Worm (Caenorhabditis elegans) whole organism, L3 larva: ENCODE results near the gene try-13.
A peak's percentile ranks its signal among the peaks of the same experiment; 100 is the strongest.

Experiments used
- ZK546.5 ChIP-seq: sonication (generic microtip); optimal IDR thresholded peaks from 2 replicates; lab custom pipeline; 2017; ENCODE audit warnings: missing biosample characterization, missing genetic modification characterization
- aly-2 ChIP-seq: fragments of 150-350 bp; optimal IDR thresholded peaks from 2 replicates; lab custom pipeline; 2014; ENCODE audit warnings: missing biosample characterization, missing genetic modification characterization
- ama-1 ChIP-seq: fragments of 150-350 bp; optimal IDR thresholded peaks from 2 replicates; lab custom pipeline; 2018
- ceh-16 ChIP-seq: sonication (generic microtip); optimal IDR thresholded peaks from 2 replicates; lab custom pipeline; 2017; ENCODE audit warnings: missing biosample characterization, missing genetic modification characterization
- ceh-9 ChIP-seq: sonication (generic microtip); optimal IDR thresholded peaks from 2 replicates; lab custom pipeline; 2018; ENCODE audit warnings: missing biosample characterization, missing genetic modification characterization
- daf-12 ChIP-seq: fragments of 150-350 bp; optimal IDR thresholded peaks from 2 replicates; lab custom pipeline; 2014; ENCODE audit warnings: missing biosample characterization, missing genetic modification reagents, missing genetic modification characterization
- egl-5 ChIP-seq: fragments of 150-350 bp; optimal IDR thresholded peaks from 2 replicates; lab custom pipeline; 2017; ENCODE audit warnings: missing biosample characterization, missing genetic modification reagents, missing genetic modification characterization, inconsistent platforms
- elt-1 ChIP-seq: fragments of 150-350 bp; optimal IDR thresholded peaks from 2 replicates; lab custom pipeline; 2014; ENCODE audit warnings: missing biosample characterization, missing genetic modification characterization
- elt-2 ChIP-seq: sonication (generic microtip); optimal IDR thresholded peaks from 2 replicates; lab custom pipeline; 2016; ENCODE audit warnings: missing genetic modification reagents, mild to moderate bottlenecking, missing genetic modification characterization, missing compliant biosample characterization
- elt-3 ChIP-seq, 3 experiments: fragments of 150-350 bp in 1 of 3; sonication (generic microtip) in 2 of 3; optimal IDR thresholded peaks; 2 replicates in 2 of 3; 4 replicates in 1 of 3; lab custom pipeline; 2014 to 2017; ENCODE audit warnings: missing biosample characterization in 3 of 3, missing genetic modification characterization in 3 of 3
- fkh-10 ChIP-seq: sonication (generic microtip); optimal IDR thresholded peaks from 2 replicates; lab custom pipeline; 2017; ENCODE audit warnings: missing biosample characterization, missing genetic modification reagents, missing genetic modification characterization
- fkh-2 ChIP-seq: fragments of 150-350 bp; optimal IDR thresholded peaks from 2 replicates; lab custom pipeline; 2014; ENCODE audit warnings: missing biosample characterization, missing genetic modification reagents, missing genetic modification characterization
- fos-1 ChIP-seq: fragments of 150-350 bp; optimal IDR thresholded peaks from 2 replicates; lab custom pipeline; 2014; ENCODE audit warnings: missing biosample characterization, missing genetic modification characterization
- hmg-11 ChIP-seq: sonication (generic microtip); optimal IDR thresholded peaks from 2 replicates; lab custom pipeline; 2016; ENCODE audit warnings: missing genetic modification characterization, missing compliant biosample characterization
- jun-1 ChIP-seq: fragments of 150-350 bp; optimal IDR thresholded peaks from 2 replicates; lab custom pipeline; 2014; ENCODE audit warnings: missing biosample characterization, missing genetic modification reagents, missing genetic modification characterization
- lsy-12 ChIP-seq: sonication (generic microtip); optimal IDR thresholded peaks from 2 replicates; lab custom pipeline; 2016; ENCODE audit warnings: mild to moderate bottlenecking, missing genetic modification characterization, missing compliant biosample characterization
- mdl-1 ChIP-seq: fragments of 150-350 bp; optimal IDR thresholded peaks from 2 replicates; lab custom pipeline; 2014; ENCODE audit warnings: missing biosample characterization, missing genetic modification characterization
- mml-1 ChIP-seq: fragments of 150-350 bp; sonication (generic microtip); optimal IDR thresholded peaks from 3 replicates; lab custom pipeline; 2014; ENCODE audit warnings: missing biosample characterization, missing genetic modification characterization
- nhr-12 ChIP-seq: fragments of 150-350 bp; optimal IDR thresholded peaks from 2 replicates; lab custom pipeline; 2014; ENCODE audit warnings: missing biosample characterization, missing genetic modification characterization
- nhr-23 ChIP-seq: fragments of 150-350 bp; optimal IDR thresholded peaks from 2 replicates; lab custom pipeline; 2014; ENCODE audit warnings: missing biosample characterization, missing genetic modification reagents, missing genetic modification characterization
- nhr-237 ChIP-seq: fragments of 150-350 bp; optimal IDR thresholded peaks from 2 replicates; lab custom pipeline; 2014; ENCODE audit warnings: missing biosample characterization, missing genetic modification characterization
- nhr-25 ChIP-seq: sonication (generic microtip); optimal IDR thresholded peaks from 2 replicates; lab custom pipeline; 2017; ENCODE audit warnings: missing biosample characterization, missing genetic modification characterization
- nhr-28 ChIP-seq: fragments of 150-350 bp; optimal IDR thresholded peaks from 2 replicates; lab custom pipeline; 2014; ENCODE audit warnings: missing biosample characterization, missing genetic modification characterization
- nhr-43 ChIP-seq: sonication (generic microtip); optimal IDR thresholded peaks from 2 replicates; lab custom pipeline; 2016; ENCODE audit warnings: mild to moderate bottlenecking, missing genetic modification characterization, missing compliant biosample characterization; ENCODE audit not compliant: poor library complexity, severe bottlenecking
- nhr-67 ChIP-seq: fragments of 150-350 bp; optimal IDR thresholded peaks from 2 replicates; lab custom pipeline; 2014; ENCODE audit warnings: missing biosample characterization, missing genetic modification characterization
- nhr-76 ChIP-seq: fragments of 150-350 bp; sonication (generic microtip); optimal IDR thresholded peaks from 5 replicates; lab custom pipeline; 2014; ENCODE audit warnings: missing biosample characterization, missing genetic modification characterization
- nhr-77 ChIP-seq: fragments of 150-350 bp; optimal IDR thresholded peaks from 2 replicates; lab custom pipeline; 2014; ENCODE audit warnings: missing biosample characterization, missing genetic modification characterization
- pha-4 ChIP-seq: fragments of 150-350 bp; optimal IDR thresholded peaks from 2 replicates; lab custom pipeline; 2014; ENCODE audit warnings: missing biosample characterization, missing genetic modification reagents, missing genetic modification characterization
- pqm-1 ChIP-seq: fragments of 150-350 bp; optimal IDR thresholded peaks from 2 replicates; lab custom pipeline; 2017; ENCODE audit warnings: missing biosample characterization, missing genetic modification characterization, inconsistent platforms
- sea-2 ChIP-seq: fragments of 150-350 bp; sonication (generic microtip); optimal IDR thresholded peaks from 4 replicates; lab custom pipeline; 2014; ENCODE audit warnings: missing biosample characterization, missing genetic modification reagents, missing genetic modification characterization
- skn-1 ChIP-seq: fragments of 150-350 bp; optimal IDR thresholded peaks from 2 replicates; lab custom pipeline; 2014; ENCODE audit warnings: missing biosample characterization, missing genetic modification characterization
- snpc-4 ChIP-seq: fragments of 150-350 bp; optimal IDR thresholded peaks from 2 replicates; lab custom pipeline; 2014; ENCODE audit warnings: missing biosample characterization, missing genetic modification characterization
- unc-62 ChIP-seq: fragments of 150-350 bp; sonication (generic microtip); optimal IDR thresholded peaks from 4 replicates; lab custom pipeline; 2014; ENCODE audit warnings: missing biosample characterization, missing genetic modification reagents, missing genetic modification characterization
- zag-1 ChIP-seq: fragments of 150-350 bp; optimal IDR thresholded peaks from 2 replicates; lab custom pipeline; 2014; ENCODE audit warnings: missing biosample characterization, missing genetic modification characterization
- ztf-11 ChIP-seq: fragments of 150-350 bp; optimal IDR thresholded peaks from 2 replicates; lab custom pipeline; 2014; ENCODE audit warnings: missing biosample characterization, missing genetic modification characterization

Gene try-13

DNA sequence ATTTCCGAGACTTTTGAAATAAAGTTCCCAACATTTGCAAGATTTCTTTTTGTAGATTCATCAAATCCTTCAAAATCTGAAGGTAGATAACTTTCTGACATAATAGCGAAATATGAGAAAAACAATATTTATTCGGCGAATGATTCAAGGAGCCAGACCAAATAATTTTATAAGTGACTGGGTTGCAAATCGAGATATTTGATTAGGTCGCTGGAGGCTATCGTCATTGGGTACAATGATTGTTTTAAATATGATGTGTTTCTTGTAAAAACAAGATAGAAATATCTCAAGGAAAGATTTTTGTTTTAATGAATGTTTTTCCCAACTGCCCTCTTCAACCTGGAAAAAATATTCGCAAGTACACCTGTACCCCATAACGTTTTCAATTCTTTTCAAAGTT, 11.0 kb upstream of the try-13 start, which contains the start of gene srw-69:
srw-69 (minus strand) TSS at position 101 of the 400 bp plus-strand sequence.
- TF ChIP-seq fkh-2 (tag; lab: Kevin White, UChicago): no peak
- TF ChIP-seq jun-1 (tag; lab: Kevin White, UChicago): no peak
- TF ChIP-seq mml-1: no peak
- no peak for TF ChIP-seq ZK546.5 (tag; lab: Kevin White, UChicago)
- TF ChIP-seq snpc-4 (tag; lab: Kevin White, UChicago): no peak
- TF ChIP-seq elt-1 (tag; lab: Kevin White, UChicago): no peak
- TF ChIP-seq nhr-237 (tag; lab: Kevin White, UChicago): no peak
- no peak for TF ChIP-seq sea-2 (GFP tag; lab: Kevin White, UChicago)
- TF ChIP-seq pqm-1 (tag; lab: Kevin White, UChicago): no peak
- TF ChIP-seq zag-1 (tag; lab: Kevin White, UChicago): no peak
- no peak for TF ChIP-seq fkh-10 (GFP tag; lab: Kevin White, UChicago)
- no peak for TF ChIP-seq hmg-11
- no peak for TF ChIP-seq nhr-28 (tag; lab: Kevin White, UChicago)

DNA sequence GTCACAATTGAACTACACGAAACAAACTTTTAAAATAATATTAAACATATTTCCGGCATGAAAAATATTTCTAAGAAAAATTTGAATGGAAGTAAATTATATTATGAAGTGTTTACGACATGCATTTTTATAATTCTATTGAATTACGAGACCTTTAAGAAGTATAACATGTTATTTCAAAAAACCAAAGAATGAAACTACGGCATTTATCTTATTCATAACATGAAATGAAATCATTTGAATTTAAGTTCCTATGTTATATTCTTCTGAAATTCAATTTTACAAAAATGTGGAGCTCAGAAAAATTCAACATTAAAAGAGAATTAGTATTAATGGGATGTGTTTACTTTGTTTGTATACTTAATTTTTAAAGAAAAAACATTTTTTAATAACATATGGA, 8.9 kb upstream of the try-13 start, which contains the start of gene srw-71:
srw-71 (minus strand) TSS at position 101 of the 400 bp plus-strand sequence.
- TF ChIP-seq nhr-77 (tag; lab: Kevin White, UChicago): no peak
- no peak for TF ChIP-seq ceh-9 (tag; lab: Kevin White, UChicago)
- no peak for TF ChIP-seq ztf-11 (tag; lab: Kevin White, UChicago)
- TF ChIP-seq snpc-4 (tag; lab: Kevin White, UChicago): no peak
- TF ChIP-seq ZK546.5 (tag; lab: Kevin White, UChicago): no peak
- no peak for TF ChIP-seq skn-1 (tag; lab: Kevin White, UChicago)
- no peak for TF ChIP-seq elt-3 (tag; optimal IDR thresholded peaks at IDR 0.05; lab: Kevin White, UChicago)
- no peak for TF ChIP-seq pha-4 (tag; lab: Kevin White, UChicago)
- TF ChIP-seq nhr-12 (tag; lab: Kevin White, UChicago): no peak
- TF ChIP-seq nhr-25: no peak
- no peak for TF ChIP-seq sea-2 (GFP tag; lab: Kevin White, UChicago)
- no peak for TF ChIP-seq mdl-1 (tag; lab: Kevin White, UChicago)
- TF ChIP-seq nhr-43 (tag; lab: Kevin White, UChicago): no peak
- TF ChIP-seq daf-12 (tag; lab: Kevin White, UChicago): no peak
- no peak for TF ChIP-seq nhr-28 (tag; lab: Kevin White, UChicago)

DNA sequence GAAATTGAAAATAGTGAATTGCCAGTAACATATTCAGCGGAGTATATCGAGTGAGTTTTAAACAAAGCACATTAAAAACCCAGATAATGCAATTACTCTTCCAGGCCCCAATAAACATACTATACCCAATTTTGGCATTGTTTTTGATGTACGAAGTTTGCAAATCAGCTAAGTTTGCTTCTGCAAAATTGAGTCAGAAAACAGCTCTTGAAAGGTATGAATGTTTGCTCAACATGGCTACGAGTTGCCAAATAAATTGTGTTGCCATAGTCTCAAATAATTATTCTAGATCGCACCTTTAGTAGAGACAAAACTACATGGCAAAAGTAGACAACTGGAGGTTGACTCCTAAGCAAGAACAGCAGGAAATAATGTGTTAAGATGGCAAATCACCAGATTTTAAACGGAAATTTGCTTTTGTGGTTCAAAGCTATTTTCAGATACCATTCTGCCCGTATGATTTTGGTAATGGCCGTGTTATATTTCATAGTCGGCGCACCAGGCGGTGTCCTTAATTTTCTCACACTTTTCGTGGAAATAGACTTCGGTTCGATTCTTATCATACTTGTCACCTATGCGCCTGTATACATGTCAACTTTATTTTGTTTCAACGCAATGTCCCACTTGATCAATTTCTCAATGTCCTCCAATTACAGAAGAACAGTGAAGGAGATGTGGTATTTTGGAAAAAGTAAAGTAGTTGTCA, 7.3 kb upstream of the try-13 start:
- TF ChIP-seq jun-1 (tag; lab: Kevin White, UChicago) (no peak), ceh-16 (tag; lab: Kevin White, UChicago) (no peak), nhr-67 (tag; lab: Kevin White, UChicago) (no peak), aly-2 (tag; lab: Kevin White, UChicago) (no peak), sea-2 (GFP tag; lab: Kevin White, UChicago) (no peak), fos-1 (no peak), pha-4 (tag; lab: Kevin White, UChicago) (no peak), ZK546.5 (tag; lab: Kevin White, UChicago) (no peak), ama-1 (lab: Kevin White, UChicago) (peak; percentile 76), nhr-23 (tag; lab: Kevin White, UChicago) (peak; percentile 6), nhr-43 (tag; lab: Kevin White, UChicago) (peak; percentile 70), unc-62 (GFP tag; lab: Kevin White, UChicago) (no peak), nhr-28 (tag; lab: Kevin White, UChicago) (no peak), nhr-237 (tag; lab: Kevin White, UChicago) (no peak), nhr-76 (tag; lab: Kevin White, UChicago) (no peak), lsy-12 (peak; percentile 24), elt-2 (tag; lab: Kevin White, UChicago) (peak; percentile 42), egl-5 (tag; lab: Kevin White, UChicago) (no peak)
